Fruit fly (Drosophila melanogaster) whole organism: ENCODE results near the gene Ctr9.

Experiments used
- CG8478 ChIP-seq: fragments of >200 bp; optimal IDR thresholded peaks from 2 replicates; lab custom pipeline; 2018; ENCODE audit warnings: inconsistent platforms
- usp ChIP-seq: fragments of >200 bp; optimal IDR thresholded peaks from 2 replicates; lab custom pipeline; 2017; ENCODE audit warnings: missing biosample characterization, missing genetic modification characterization, mixed read lengths

DNA sequence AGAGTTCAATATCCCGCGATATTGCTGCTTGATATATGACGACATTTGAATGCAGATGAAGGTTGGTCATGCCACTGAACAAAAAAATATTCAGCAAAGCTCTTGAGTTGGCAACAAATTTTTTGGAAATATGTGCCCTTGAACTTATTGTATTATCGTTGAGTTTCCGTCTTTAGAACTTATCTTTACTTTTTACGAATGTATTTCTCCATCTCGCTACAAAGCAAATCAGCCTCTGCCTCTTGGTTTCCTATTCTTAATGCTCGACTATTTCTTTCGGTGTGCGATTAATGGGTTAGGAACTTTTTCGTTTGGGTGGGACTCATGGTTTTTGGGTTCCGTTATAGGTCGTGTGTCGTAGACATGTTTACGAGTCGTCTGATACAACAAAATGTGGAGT is 16.1 kb downstream of the Ctr9 start:
- TF ChIP-seq CG8478 (lab: Kevin White, UChicago) (no peak), usp (GFP tag; lab: Kevin White, UChicago) (no peak)
